Fruit fly (Drosophila melanogaster) whole organism, prepupa: ENCODE data around the gene CG4465.

ENCODE experiments used
- Blimp-1 ChIP-seq: fragments of 200-800 bp; sonication (Bioruptor generic); optimal IDR thresholded peaks from 3 replicates; lab custom pipeline; 2017; ENCODE audit warnings: missing biosample characterization, missing genetic modification characterization, mild to moderate bottlenecking, moderate library complexity, missing genetic modification reagents
- CG10631 ChIP-seq: fragments of 200-800 bp; sonication (Bioruptor generic); optimal IDR thresholded peaks from 2 replicates; lab custom pipeline; 2016; ENCODE audit warnings: missing biosample characterization, missing genetic modification characterization
- CG10669 ChIP-seq: fragments of 200-800 bp; sonication (Bioruptor generic); optimal IDR thresholded peaks from 3 replicates; lab custom pipeline; 2018; ENCODE audit warnings: missing biosample characterization, mild to moderate bottlenecking, missing genetic modification characterization, moderate library complexity
- CG11294 ChIP-seq: fragments of 200-800 bp; sonication (Bioruptor generic); IDR thresholded peaks from 2 replicates; pipeline ENCODE4 v1.3.6; 2022; ENCODE audit warnings: missing biosample characterization, missing genetic modification characterization
- CG11762 ChIP-seq: fragments of 200-800 bp; sonication (Bioruptor generic); optimal IDR thresholded peaks from 3 replicates; lab custom pipeline; 2016; ENCODE audit warnings: missing biosample characterization, missing genetic modification characterization; ENCODE audit not compliant: insufficient read depth
- CG11902 ChIP-seq: fragments of 200-800 bp; sonication (Bioruptor generic); optimal IDR thresholded peaks from 3 replicates; lab custom pipeline; 2016; ENCODE audit warnings: missing biosample characterization, missing genetic modification characterization
- CG15336 ChIP-seq: fragments of 200-800 bp; sonication (Bioruptor generic); IDR thresholded peaks from 2 replicates; pipeline ENCODE4 v1.3.6; 2022; ENCODE audit warnings: missing biosample characterization, missing genetic modification characterization
- CG16779 ChIP-seq: fragments of 200-800 bp; sonication (Bioruptor generic); optimal IDR thresholded peaks from 3 replicates; lab custom pipeline; 2017; ENCODE audit warnings: missing biosample characterization, mild to moderate bottlenecking, missing genetic modification characterization
- CG31627 ChIP-seq: fragments of 200-800 bp; sonication (Bioruptor generic); optimal IDR thresholded peaks from 3 replicates; lab custom pipeline; 2016; ENCODE audit warnings: missing biosample characterization, missing genetic modification characterization
- CG32006 ChIP-seq: fragments of 200-800 bp; sonication (Bioruptor generic); optimal IDR thresholded peaks from 3 replicates; lab custom pipeline; 2017; ENCODE audit warnings: missing biosample characterization, mild to moderate bottlenecking, missing genetic modification characterization
- CG3919 ChIP-seq: fragments of 200-800 bp; sonication (Bioruptor generic); optimal IDR thresholded peaks from 3 replicates; lab custom pipeline; 2016; ENCODE audit warnings: missing biosample characterization, missing genetic modification characterization
- CG6163 ChIP-seq: fragments of 200-800 bp; sonication (Bioruptor generic); IDR thresholded peaks from 3 replicates; pipeline ENCODE4 v1.3.6; 2022; ENCODE audit warnings: missing biosample characterization, missing genetic modification characterization
- CG6276 ChIP-seq: fragments of 200-800 bp; sonication (Bioruptor generic); optimal IDR thresholded peaks from 2 replicates; lab custom pipeline; 2017; ENCODE audit warnings: missing biosample characterization, mild to moderate bottlenecking, missing genetic modification characterization
- CG9139 ChIP-seq: fragments of 200-800 bp; sonication (Bioruptor generic); optimal IDR thresholded peaks from 3 replicates; lab custom pipeline; 2017; ENCODE audit warnings: missing biosample characterization, mild to moderate bottlenecking, missing genetic modification characterization
- Eip75B ChIP-seq: fragments of 200-800 bp; sonication (Bioruptor generic); optimal IDR thresholded peaks from 3 replicates; lab custom pipeline; 2016; ENCODE audit warnings: missing biosample characterization, missing genetic modification characterization
- Eip78C ChIP-seq: fragments of 200-800 bp; sonication (Bioruptor generic); peaks from one replicate; lab custom pipeline; 2016; ENCODE audit warnings: missing biosample characterization, missing genetic modification characterization
- Gug ChIP-seq: fragments of 200-800 bp; sonication (Bioruptor generic); IDR thresholded peaks from 2 replicates; pipeline ENCODE4 v1.3.6; 2022; ENCODE audit warnings: missing biosample characterization, missing genetic modification characterization
- Hr38 ChIP-seq: sonication (Bioruptor generic); optimal IDR thresholded peaks from 2 replicates; lab custom pipeline; 2016; ENCODE audit warnings: missing biosample characterization, missing genetic modification characterization
- Hr4 ChIP-seq: fragments of 200-800 bp; sonication (Bioruptor generic); optimal IDR thresholded peaks from 3 replicates; lab custom pipeline; 2016; ENCODE audit warnings: missing biosample characterization, missing genetic modification characterization
- Lpt ChIP-seq: fragments of 200-800 bp; sonication (Bioruptor generic); optimal IDR thresholded peaks from 3 replicates; lab custom pipeline; 2016; ENCODE audit warnings: missing biosample characterization, missing genetic modification characterization
- Met ChIP-seq: fragments of 200-800 bp; sonication (Bioruptor generic); optimal IDR thresholded peaks from 3 replicates; lab custom pipeline; 2016; ENCODE audit warnings: missing biosample characterization, missing genetic modification characterization
- Sox102F ChIP-seq: fragments of 200-800 bp; sonication (Bioruptor generic); optimal IDR thresholded peaks from 2 replicates; lab custom pipeline; 2016; ENCODE audit warnings: missing biosample characterization, mild to moderate bottlenecking, missing genetic modification characterization
- Sox14 ChIP-seq: fragments of 200-800 bp; sonication (Bioruptor generic); optimal IDR thresholded peaks from 3 replicates; lab custom pipeline; 2016; ENCODE audit warnings: missing biosample characterization, missing genetic modification characterization
- acj6 ChIP-seq: fragments of 200-800 bp; sonication (Bioruptor generic); optimal IDR thresholded peaks from 3 replicates; lab custom pipeline; 2016; ENCODE audit warnings: missing biosample characterization, missing genetic modification characterization
- cyc ChIP-seq: fragments of 200-800 bp; sonication (Bioruptor generic); optimal IDR thresholded peaks from 3 replicates; lab custom pipeline; 2016; ENCODE audit warnings: missing biosample characterization, missing genetic modification characterization
- dac ChIP-seq: fragments of 200-800 bp; sonication (Bioruptor generic); optimal IDR thresholded peaks from 2 replicates; lab custom pipeline; 2017; ENCODE audit warnings: missing biosample characterization, mild to moderate bottlenecking, missing genetic modification characterization
- eg ChIP-seq: fragments of 200-800 bp; sonication (Bioruptor generic); IDR thresholded peaks from 3 replicates; pipeline ENCODE4 v1.3.6; 2022; ENCODE audit warnings: missing biosample characterization, missing genetic modification characterization
- esn ChIP-seq: fragments of 200-800 bp; sonication (Bioruptor generic); optimal IDR thresholded peaks from 2 replicates; lab custom pipeline; 2016; ENCODE audit warnings: missing biosample characterization, mild to moderate bottlenecking, missing genetic modification characterization, moderate library complexity
- fd85E ChIP-seq: fragments of 200-800 bp; sonication (Bioruptor generic); optimal IDR thresholded peaks from 3 replicates; lab custom pipeline; 2016; ENCODE audit warnings: missing biosample characterization, missing genetic modification characterization
- fkh ChIP-seq: fragments of 200-800 bp; sonication (Bioruptor generic); optimal IDR thresholded peaks from 3 replicates; lab custom pipeline; 2017; ENCODE audit warnings: missing biosample characterization, mild to moderate bottlenecking, missing genetic modification characterization, moderate library complexity
- net ChIP-seq: fragments of 200-800 bp; sonication (Bioruptor generic); optimal IDR thresholded peaks from 3 replicates; lab custom pipeline; 2016; ENCODE audit warnings: missing biosample characterization, missing genetic modification characterization
- pdm3 ChIP-seq: fragments of 200-800 bp; sonication (Bioruptor generic); optimal IDR thresholded peaks from 3 replicates; lab custom pipeline; 2016; ENCODE audit warnings: missing biosample characterization, missing genetic modification characterization
- spab ChIP-seq: fragments of 200-800 bp; sonication (Bioruptor generic); optimal IDR thresholded peaks from 2 replicates; lab custom pipeline; 2017; ENCODE audit warnings: missing biosample characterization, mild to moderate bottlenecking, missing genetic modification characterization, missing genetic modification reagents
- ss ChIP-seq, 2 experiments: fragments of 200-800 bp; sonication (Bioruptor generic); optimal IDR thresholded peaks; 2 replicates in 1 of 2; 3 replicates in 1 of 2; lab custom pipeline; 2017 to 2018; ENCODE audit warnings: mild to moderate bottlenecking in 2 of 2, missing biosample characterization in 2 of 2, missing genetic modification characterization in 2 of 2, moderate library complexity in 1 of 2
- svp ChIP-seq: fragments of 200-800 bp; sonication (Bioruptor generic); peaks from one replicate; lab custom pipeline; 2016; ENCODE audit warnings: missing biosample characterization, missing genetic modification characterization
- topi ChIP-seq: fragments of 200-800 bp; sonication (Bioruptor generic); optimal IDR thresholded peaks from 3 replicates; lab custom pipeline; 2016; ENCODE audit warnings: missing biosample characterization, missing genetic modification characterization

The CG4465 gene

dm6 chr3R:19892046-19892445 is 25.6 kb downstream of the CG4465 start (continued):
- TF ChIP-seq CG3919 (GFP tag; lab: Kevin White, UChicago) = peak; percentile 38
- no peak for TF ChIP-seq Gug (GFP tag; lab: Robert Waterston, UW)
- TF ChIP-seq CG15336 (GFP tag; lab: Robert Waterston, UW) = peak; percentile 72
- TF ChIP-seq Blimp-1 = no peak
- peak; percentile 19 for TF ChIP-seq acj6 (GFP tag; lab: Kevin White, UChicago)
- TF ChIP-seq CG11762 (GFP tag; lab: Kevin White, UChicago) = no peak
- no peak for TF ChIP-seq fd85E (GFP tag; lab: Kevin White, UChicago)
- TF ChIP-seq ss (GFP tag; optimal IDR thresholded peaks at IDR 0.05; lab: Kevin White, UChicago) = no peak
- peak; percentile 58; the same call in 1 of the 2 replicates for TF ChIP-seq CG11294 (GFP tag; lab: Robert Waterston, UW)
- TF ChIP-seq esn (GFP tag; lab: Kevin White, UChicago) = no peak
- peak; percentile 43 for TF ChIP-seq CG10631 (GFP tag; lab: Kevin White, UChicago)
- TF ChIP-seq Eip75B (GFP tag; lab: Kevin White, UChicago) = no peak
- TF ChIP-seq CG11902 (GFP tag; lab: Kevin White, UChicago) = peak; percentile 6
- TF ChIP-seq, all 60 proteins: peak for 23

- TF ChIP-seq dac = no peak
- TF ChIP-seq CG10669 (GFP tag; lab: Kevin White, UChicago) = no peak
- no peak for TF ChIP-seq Sox102F (GFP tag; lab: Kevin White, UChicago)
- TF ChIP-seq esn (GFP tag; lab: Kevin White, UChicago) = no peak
- no peak for TF ChIP-seq CG9139 (GFP tag; lab: Kevin White, UChicago)
- TF ChIP-seq spab = no peak
- no peak for TF ChIP-seq CG15336 (GFP tag; lab: Robert Waterston, UW)
- TF ChIP-seq Hr38 = no peak
- TF ChIP-seq CG6276 = no peak
- TF ChIP-seq Met (GFP tag; lab: Kevin White, UChicago) = no peak
- peak; percentile 59 for TF ChIP-seq Eip78C (GFP tag; lab: Kevin White, UChicago)
- TF ChIP-seq eg (GFP tag; lab: Robert Waterston, UW) = 0 out of 3 replicates have a peak, but pooled peaks have one; percentile 26
- no peak for TF ChIP-seq cyc (GFP tag; lab: Kevin White, UChicago)
Observed at dm6 chr3R:19891363-19891762, 26.3 kb downstream of the CG4465 start.

DNA sequence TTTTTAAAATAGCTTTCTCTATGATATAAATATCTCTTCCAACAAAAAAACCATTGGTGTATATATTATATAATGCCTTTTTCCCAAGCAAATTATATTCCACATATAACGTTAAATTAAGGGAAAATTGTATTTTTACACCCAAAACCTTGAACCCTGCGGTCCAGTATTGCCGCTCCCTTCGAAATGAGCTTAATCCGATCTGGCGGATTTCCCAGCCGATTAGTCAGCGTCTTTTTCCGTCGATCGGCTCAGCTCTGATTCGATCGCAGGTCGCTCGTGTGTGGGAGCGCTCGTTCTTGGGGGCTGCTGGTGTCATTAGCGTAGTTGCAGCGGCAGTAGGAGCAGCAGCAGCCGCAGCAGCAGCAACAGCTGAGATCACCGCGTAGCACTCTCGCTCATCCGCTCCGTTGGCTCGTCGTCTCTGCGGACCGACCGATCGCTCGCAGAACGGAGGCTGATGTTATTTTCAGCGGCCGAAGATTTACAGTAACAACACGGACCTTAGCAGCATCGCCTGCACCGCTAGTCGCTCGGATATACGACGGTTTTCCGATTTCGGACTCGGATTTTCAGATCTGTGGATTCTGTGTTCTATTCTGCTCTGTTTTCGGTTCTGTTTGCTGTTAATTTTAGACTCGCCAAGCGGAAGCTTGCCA is 27.2 kb downstream of the CG4465 start, which contains the start of gene CG4733:
CG4733 (plus strand) TSS at position 350 of the 659 bp plus-strand sequence.
- TF ChIP-seq eg (GFP tag; lab: Robert Waterston, UW) (peak; percentile 34; the same call in 1 of the 3 replicates), acj6 (GFP tag; lab: Kevin White, UChicago) (peak; percentile 5), svp (GFP tag; lab: Kevin White, UChicago) (peak; percentile 71), CG6163 (GFP tag; lab: Robert Waterston, UW) (0 out of 3 replicates have a peak, but pooled peaks have one; percentile 20), net (GFP tag; lab: Kevin White, UChicago) (peak; percentile 20), Sox14 (peak; percentile 4), CG32006 (GFP tag; lab: Kevin White, UChicago) (peak; percentile 16), topi (GFP tag; lab: Kevin White, UChicago) (no peak), pdm3 (GFP tag; lab: Kevin White, UChicago) (peak; percentile 8), Hr4 (peak; percentile 12), Blimp-1 (no peak), CG3919 (GFP tag; lab: Kevin White, UChicago) (no peak)

DNA sequence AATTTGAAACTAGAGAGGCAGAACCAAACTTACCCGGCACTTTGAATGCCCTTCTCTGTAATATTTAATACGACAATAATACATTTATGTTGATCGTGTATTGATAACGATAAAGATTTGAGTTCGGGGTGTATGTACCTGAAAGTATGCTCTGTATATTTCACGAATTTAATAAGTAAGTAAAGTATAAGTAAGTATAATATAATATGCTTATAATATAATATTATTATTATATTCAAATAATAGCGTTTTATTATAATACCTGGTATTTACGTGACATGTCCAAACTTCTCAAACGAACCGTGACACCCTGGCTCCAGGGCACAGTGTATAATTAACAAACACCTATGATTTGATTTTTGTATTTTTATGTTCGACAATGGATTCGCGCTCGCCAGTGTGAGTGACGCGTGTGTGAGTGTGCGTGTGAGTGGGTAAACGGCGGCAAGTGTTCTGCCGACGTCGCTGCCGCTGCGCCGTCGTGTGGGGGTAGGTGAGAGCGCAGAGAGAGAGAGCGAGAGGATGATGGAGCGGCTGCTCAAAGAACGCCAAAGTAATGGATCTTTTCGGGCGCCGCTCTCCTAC is 27.9 kb downstream of the CG4465 start:
- TF ChIP-seq Lpt (no peak), CG32006 (GFP tag; lab: Kevin White, UChicago) (peak; percentile 31), CG16779 (tag; lab: Kevin White, UChicago) (no peak), CG6276 (peak; percentile 60), CG31627 (GFP tag; lab: Kevin White, UChicago) (no peak), CG6163 (GFP tag; lab: Robert Waterston, UW) (0 out of 3 replicates have a peak, but pooled peaks have one; percentile 6), Eip78C (GFP tag; lab: Kevin White, UChicago) (peak; percentile 46), fkh (peak; percentile 68)
